Fruit fly (Drosophila melanogaster) whole organism, embryonic: Measurements from ENCODE around the gene defl.

ENCODE experiments used
- Antp ChIP-seq: fragments of 200-800 bp; sonication (Bioruptor generic); optimal IDR thresholded peaks from 3 replicates; lab custom pipeline; 2016; ENCODE audit warnings: missing biosample characterization, missing genetic modification characterization
- BEAF-32 ChIP-seq: fragments of 200-800 bp; sonication (Bioruptor generic); optimal IDR thresholded peaks from 3 replicates; lab custom pipeline; 2017; ENCODE audit warnings: missing biosample characterization, missing genetic modification characterization, mild to moderate bottlenecking, moderate library complexity, missing genetic modification reagents
- CG11398 ChIP-seq: fragments of 200-800 bp; sonication (Bioruptor generic); optimal IDR thresholded peaks from 2 replicates; lab custom pipeline; 2016; ENCODE audit warnings: missing biosample characterization, missing genetic modification characterization
- CG15073 ChIP-seq: fragments of 200-800 bp; sonication (Bioruptor generic); optimal IDR thresholded peaks from 2 replicates; lab custom pipeline; 2016; ENCODE audit warnings: missing biosample characterization, missing genetic modification characterization
- CG1792 ChIP-seq: fragments of 200-800 bp; sonication (Bioruptor generic); optimal IDR thresholded peaks from 2 replicates; lab custom pipeline; 2016; ENCODE audit warnings: missing biosample characterization, missing genetic modification characterization
- CG18599 ChIP-seq: fragments of 200-800 bp; sonication (Bioruptor generic); optimal IDR thresholded peaks from 3 replicates; lab custom pipeline; 2017; ENCODE audit warnings: missing biosample characterization, missing genetic modification characterization, mild to moderate bottlenecking, moderate library complexity, missing genetic modification reagents
- CG2889 ChIP-seq: fragments of 200-800 bp; sonication (Bioruptor generic); IDR thresholded peaks from 3 replicates; pipeline ENCODE4 v1.3.6; 2022; ENCODE audit warnings: missing biosample characterization, missing genetic modification characterization
- CG32772 ChIP-seq: fragments of 200-800 bp; sonication (Bioruptor generic); IDR thresholded peaks from 2 replicates; pipeline ENCODE4 v1.3.6; 2022; ENCODE audit warnings: missing biosample characterization, missing genetic modification characterization
- CG34224 ChIP-seq: fragments of 200-800 bp; sonication (Bioruptor generic); IDR thresholded peaks from 3 replicates; pipeline ENCODE4 v1.3.6; 2022; ENCODE audit warnings: missing biosample characterization, missing genetic modification characterization; ENCODE audit not compliant: partially characterized antibody
- CG3847 ChIP-seq: fragments of 200-800 bp; sonication (Bioruptor generic); IDR thresholded peaks from 2 replicates; pipeline ENCODE4 v1.3.6; 2022; ENCODE audit warnings: missing biosample characterization, missing genetic modification characterization
- CG4820 ChIP-seq: fragments of 200-800 bp; sonication (Bioruptor generic); optimal IDR thresholded peaks from 3 replicates; lab custom pipeline; 2016; ENCODE audit warnings: missing biosample characterization, missing genetic modification characterization
- CG7556 ChIP-seq: fragments of 200-800 bp; sonication (Bioruptor generic); optimal IDR thresholded peaks from 2 replicates; lab custom pipeline; 2017; ENCODE audit warnings: missing biosample characterization, mild to moderate bottlenecking, missing genetic modification characterization
- D ChIP-seq, 2 experiments: fragments of 200-800 bp in 1 of 2; fragments of >200 bp in 1 of 2; sonication (Bioruptor generic) in 1 of 2; optimal IDR thresholded peaks; 2 replicates in 1 of 2; 3 replicates in 1 of 2; lab custom pipeline; 2017; ENCODE audit warnings: mild to moderate bottlenecking in 1 of 2, missing biosample characterization in 1 of 2, missing genetic modification characterization in 1 of 2, missing genetic modification reagents in 1 of 2
- Doc2 ChIP-seq: fragments of 200-800 bp; sonication (Bioruptor generic); IDR thresholded peaks from 2 replicates; pipeline ENCODE4 v1.3.6; 2022; ENCODE audit warnings: missing biosample characterization, missing genetic modification characterization
- Doc3 ChIP-seq: fragments of 200-800 bp; sonication (Bioruptor generic); IDR thresholded peaks from 3 replicates; pipeline ENCODE4 v1.3.6; 2022; ENCODE audit warnings: missing biosample characterization, missing genetic modification characterization; ENCODE audit not compliant: partially characterized antibody
- Gug ChIP-seq: fragments of 200-800 bp; sonication (Bioruptor generic); IDR thresholded peaks from 4 replicates; pipeline ENCODE4 v1.3.6; 2022; ENCODE audit warnings: missing biosample characterization, missing genetic modification characterization
- H2.0 ChIP-seq: fragments of 200-800 bp; sonication (Bioruptor generic); IDR thresholded peaks from 2 replicates; pipeline ENCODE4 v1.3.6; 2022; ENCODE audit warnings: missing biosample characterization, missing genetic modification characterization
- Hr78 ChIP-seq, 2 experiments: fragments of 200-800 bp in 1 of 2; fragments of >200 bp in 1 of 2; sonication (Bioruptor generic) in 1 of 2; optimal IDR thresholded peaks; 2 replicates each; lab custom pipeline; 2017 to 2019; ENCODE audit warnings: missing biosample characterization in 2 of 2, missing genetic modification characterization in 2 of 2, mild to moderate bottlenecking in 1 of 2, moderate library complexity in 1 of 2
- Med ChIP-seq: fragments of 200-800 bp; sonication (Bioruptor generic); peaks from one replicate; lab custom pipeline; 2016; ENCODE audit warnings: missing biosample characterization, missing genetic modification characterization, mild to moderate bottlenecking, inconsistent platforms, moderate library complexity
- Mes4 ChIP-seq: fragments of 200-800 bp; sonication (Bioruptor generic); optimal IDR thresholded peaks from 2 replicates; lab custom pipeline; 2016; ENCODE audit warnings: missing biosample characterization, missing genetic modification characterization
- NfI ChIP-seq: fragments of 200-800 bp; sonication (Bioruptor generic); optimal IDR thresholded peaks from 3 replicates; lab custom pipeline; 2018; ENCODE audit warnings: missing biosample characterization, mild to moderate bottlenecking, missing genetic modification characterization, moderate library complexity
- Optix ChIP-seq: fragments of 200-800 bp; sonication (Bioruptor generic); IDR thresholded peaks from 3 replicates; pipeline ENCODE4 v1.3.6; 2022; ENCODE audit warnings: missing biosample characterization, missing genetic modification characterization
- Ravus ChIP-seq: fragments of 200-800 bp; sonication (Bioruptor generic); IDR thresholded peaks from 2 replicates; pipeline ENCODE4 v1.3.6; 2022; ENCODE audit warnings: missing biosample characterization, missing genetic modification characterization
- Scr ChIP-seq: fragments of 200-800 bp; sonication (Bioruptor generic); IDR thresholded peaks from 2 replicates; pipeline ENCODE4 v1.3.6; 2022; ENCODE audit warnings: missing biosample characterization, missing genetic modification characterization; ENCODE audit not compliant: partially characterized antibody
- TFAM ChIP-seq: fragments of 200-800 bp; sonication (Bioruptor generic); optimal IDR thresholded peaks from 2 replicates; lab custom pipeline; 2017; ENCODE audit warnings: missing biosample characterization, missing genetic modification characterization, inconsistent platforms
- Xbp1 ChIP-seq: fragments of 200-800 bp; sonication (Bioruptor generic); optimal IDR thresholded peaks from 3 replicates; lab custom pipeline; 2016; ENCODE audit warnings: missing biosample characterization, mild to moderate bottlenecking, missing genetic modification characterization
- abd-A ChIP-seq: fragments of 200-800 bp; sonication (Bioruptor generic); optimal IDR thresholded peaks from 3 replicates; lab custom pipeline; 2019; ENCODE audit warnings: missing biosample characterization, mild to moderate bottlenecking, missing genetic modification characterization, moderate library complexity
- ase ChIP-seq: fragments of 200-800 bp; sonication (Bioruptor generic); IDR thresholded peaks from 3 replicates; pipeline ENCODE4 v1.3.6; 2022; ENCODE audit warnings: missing biosample characterization, missing genetic modification characterization
- bbx ChIP-seq: fragments of 200-800 bp; sonication (Bioruptor generic); IDR thresholded peaks from 2 replicates; pipeline ENCODE4 v1.3.6; 2022; ENCODE audit warnings: missing biosample characterization, missing genetic modification characterization; ENCODE audit not compliant: partially characterized antibody
- br ChIP-seq: fragments of >200 bp; optimal IDR thresholded peaks from 2 replicates; lab custom pipeline; 2017
- corto ChIP-seq: fragments of 200-800 bp; sonication (Bioruptor generic); optimal IDR thresholded peaks from 2 replicates; lab custom pipeline; 2016; ENCODE audit warnings: missing biosample characterization, mild to moderate bottlenecking, missing genetic modification characterization, moderate library complexity
- da ChIP-seq: fragments of 200-800 bp; sonication (Bioruptor generic); optimal IDR thresholded peaks from 2 replicates; lab custom pipeline; 2016; ENCODE audit warnings: missing biosample characterization, missing genetic modification characterization
- dimm ChIP-seq: fragments of 200-800 bp; sonication (Bioruptor generic); IDR thresholded peaks from 2 replicates; pipeline ENCODE4 v1.3.6; 2022; ENCODE audit warnings: missing biosample characterization, missing genetic modification characterization
- esg ChIP-seq: fragments of 200-800 bp; sonication (Bioruptor generic); conservative IDR thresholded peaks from 2 replicates; pipeline ENCODE4 v1.3.6; 2022; ENCODE audit warnings: missing biosample characterization, missing genetic modification characterization
- eve ChIP-seq, 2 experiments: fragments of >200 bp; optimal IDR thresholded peaks; 2 replicates each; lab custom pipeline; 2017; ENCODE audit warnings: missing biosample characterization in 2 of 2, missing genetic modification characterization in 2 of 2
- insv ChIP-seq, 2 experiments: fragments of 200-800 bp; sonication (Bioruptor generic); optimal IDR thresholded peaks; 3 replicates each; lab custom pipeline; 2016 to 2018; ENCODE audit warnings: missing biosample characterization in 2 of 2, missing genetic modification characterization in 2 of 2
- jing ChIP-seq: fragments of 200-800 bp; sonication (Bioruptor generic); optimal IDR thresholded peaks from 2 replicates; lab custom pipeline; 2018; ENCODE audit warnings: missing biosample characterization, mild to moderate bottlenecking, missing genetic modification characterization
- kah ChIP-seq: fragments of 200-800 bp; sonication (Bioruptor generic); optimal IDR thresholded peaks from 2 replicates; lab custom pipeline; 2018; ENCODE audit warnings: missing biosample characterization, mild to moderate bottlenecking, missing genetic modification characterization
- knrl ChIP-seq: fragments of 200-800 bp; sonication (Bioruptor generic); IDR thresholded peaks from 3 replicates; pipeline ENCODE4 v1.3.6; 2022; ENCODE audit warnings: missing biosample characterization, missing genetic modification characterization; ENCODE audit not compliant: partially characterized antibody
- odd ChIP-seq: fragments of 200-800 bp; sonication (Bioruptor generic); optimal IDR thresholded peaks from 2 replicates; lab custom pipeline; 2017; ENCODE audit warnings: missing biosample characterization, mild to moderate bottlenecking, missing genetic modification characterization
- prd ChIP-seq, 3 experiments: fragments of >200 bp in 2 of 3; fragments of 200-800 bp in 1 of 3; sonication (Bioruptor generic) in 1 of 3; optimal IDR thresholded peaks in 2 of 3; IDR thresholded peaks in 1 of 3; 2 replicates in 2 of 3; 3 replicates in 1 of 3; pipeline versions ENCODE4 v1.3.6 to Lab custom; 2017 to 2022; ENCODE audit warnings: missing biosample characterization in 1 of 3, missing genetic modification characterization in 1 of 3
- scrt ChIP-seq: fragments of 200-800 bp; sonication (Bioruptor generic); optimal IDR thresholded peaks from 2 replicates; lab custom pipeline; 2018; ENCODE audit warnings: missing biosample characterization, mild to moderate bottlenecking, missing genetic modification characterization, moderate library complexity
- sob ChIP-seq: fragments of 200-800 bp; sonication (Bioruptor generic); IDR thresholded peaks from 2 replicates; pipeline ENCODE4 v1.3.6; 2022; ENCODE audit warnings: missing biosample characterization, missing genetic modification characterization
- sqz ChIP-seq: fragments of 200-800 bp; sonication (Bioruptor generic); optimal IDR thresholded peaks from 3 replicates; lab custom pipeline; 2018; ENCODE audit warnings: missing biosample characterization, mild to moderate bottlenecking, missing genetic modification characterization
- toy ChIP-seq: fragments of 200-800 bp; sonication (Bioruptor generic); IDR thresholded peaks from 2 replicates; pipeline ENCODE4 v1.3.6; 2022; ENCODE audit warnings: missing biosample characterization, missing genetic modification characterization
- unpg ChIP-seq: fragments of 200-800 bp; sonication (Bioruptor generic); optimal IDR thresholded peaks from 3 replicates; lab custom pipeline; 2018; ENCODE audit warnings: missing biosample characterization, mild to moderate bottlenecking, missing genetic modification characterization, moderate library complexity
- vfl ChIP-seq: fragments of 200-800 bp; sonication (Bioruptor generic); optimal IDR thresholded peaks from 2 replicates; lab custom pipeline; 2016; ENCODE audit warnings: missing biosample characterization, missing genetic modification characterization
- zf30C ChIP-seq: fragments of 200-800 bp; sonication (Bioruptor generic); optimal IDR thresholded peaks from 3 replicates; lab custom pipeline; 2018; ENCODE audit warnings: missing biosample characterization, mild to moderate bottlenecking, missing genetic modification characterization

defl gene

dm6 chr3L:9713828-9714536 lies 9.2 kb upstream of the defl start, which contains the start of gene vsg (continued):
- TF ChIP-seq odd (peak; percentile 70), CG18599 (GFP tag; lab: Kevin White, UChicago) (peak; percentile 78), Ravus (GFP tag; lab: Robert Waterston, UW) (no peak), Doc3 (GFP tag; lab: Robert Waterston, UW) (peak; percentile 55), kah (GFP tag; lab: Kevin White, UChicago) (peak; percentile 61), knrl (peak; percentile 85), Scr (GFP tag; lab: Robert Waterston, UW) (peak; percentile 83), dimm (GFP tag; lab: Robert Waterston, UW) (no peak), CG1792 (GFP tag; lab: Kevin White, UChicago) (peak; percentile 34), prd (optimal IDR thresholded peaks at IDR 0.05; lab: Kevin White, UChicago) (no peak), prd (GFP tag; IDR thresholded peaks at IDR 0.05; lab: Robert Waterston, UW) (peak; percentile 79), Optix (GFP tag; lab: Robert Waterston, UW) (peak; percentile 42; the same call in 1 of the 3 replicates), D (optimal IDR thresholded peaks at IDR 0.05; lab: Kevin White, UChicago) (no peak), D (GFP tag; optimal IDR thresholded peaks at IDR 0.05; lab: Kevin White, UChicago) (peak; percentile 66), sob (GFP tag; lab: Robert Waterston, UW) (peak; percentile 79), insv (GFP tag; optimal IDR thresholded peaks at IDR 0.05; lab: Kevin White, UChicago) (peak in 1 of 2 experiments; percentile 61), zf30C (GFP tag; lab: Kevin White, UChicago) (peak; percentile 13), sqz (GFP tag; lab: Kevin White, UChicago) (no peak), CG7556 (GFP tag; lab: Kevin White, UChicago) (peak; percentile 79), corto (no peak), ase (GFP tag; lab: Robert Waterston, UW) (peak; percentile 19; the same call in 1 of the 3 replicates), Mes4 (GFP tag; lab: Kevin White, UChicago) (no peak), da (GFP tag; lab: Kevin White, UChicago) (no peak), br (lab: Kevin White, UChicago) (no peak), abd-A (tag; lab: Kevin White, UChicago) (no peak), unpg (GFP tag; lab: Kevin White, UChicago) (peak; percentile 76), CG11398 (GFP tag; lab: Kevin White, UChicago) (no peak), eve (GFP tag; optimal IDR thresholded peaks at IDR 0.05; lab: Kevin White, UChicago) (no peak), Hr78 (GFP tag; optimal IDR thresholded peaks at IDR 0.05; lab: Kevin White, UChicago) (peak in 1 of 2 experiments; percentile 56), Med (peak; percentile 89), CG3847 (peak; percentile 62), Gug (GFP tag; lab: Robert Waterston, UW) (peak; percentile 81; the same call in 3 of the 4 replicates), NfI (GFP tag; lab: Kevin White, UChicago) (peak; percentile 71), vfl (peak; percentile 62), CG32772 (peak; percentile 59; the same call in 1 of the 2 replicates), toy (peak; percentile 60; the same call in 1 of the 2 replicates), TFAM (GFP tag; lab: Kevin White, UChicago) (no peak), BEAF-32 (GFP tag; lab: Kevin White, UChicago) (peak; percentile 91), CG4820 (GFP tag; lab: Kevin White, UChicago) (peak; percentile 70), bbx (GFP tag; lab: Robert Waterston, UW) (peak; percentile 96), CG2889 (GFP tag; lab: Robert Waterston, UW) (no peak), scrt (GFP tag; lab: Kevin White, UChicago) (peak; percentile 49), jing (no peak), CG15073 (no peak), CG34224 (peak; percentile 83), Antp (GFP tag; lab: Kevin White, UChicago) (peak; percentile 35), esg (GFP tag; lab: Robert Waterston, UW) (peak; percentile 72; the same call in 1 of the 2 replicates), H2.0 (GFP tag; lab: Robert Waterston, UW) (peak; percentile 42), Doc2 (GFP tag; lab: Robert Waterston, UW) (no peak), Xbp1 (GFP tag; lab: Kevin White, UChicago) (peak; percentile 78)
